Worm (Caenorhabditis elegans): ENCODE measurements around the gene ZK856.6.

DNA sequence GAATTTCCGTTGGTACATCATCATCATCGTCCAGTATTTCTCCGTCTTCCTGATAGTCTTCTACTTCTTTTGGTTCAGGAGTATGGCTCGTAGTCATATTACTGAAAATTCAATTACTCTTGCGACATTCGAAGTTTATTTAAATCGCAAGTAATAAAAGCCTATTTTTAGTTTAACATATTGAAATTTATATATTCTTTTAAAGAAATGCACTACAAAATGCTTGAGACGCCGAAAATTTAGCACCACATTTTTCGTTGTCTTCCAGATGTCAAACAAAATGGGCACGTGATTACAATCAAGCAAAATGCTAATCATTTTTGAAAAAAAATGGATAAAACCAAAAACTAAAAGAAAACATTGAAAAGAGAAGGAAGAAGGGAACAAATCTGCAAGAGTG, 13.5 kb downstream of the ZK856.6 start, which contains the start of gene zhit-3:
- TF ChIP-seq aly-1 (tag; optimal IDR thresholded peaks at IDR 0.05) (no peak), ama-1 (optimal IDR thresholded peaks at IDR 0.05) (no peak), pes-1 (GFP tag; IDR thresholded peaks at IDR 0.05) (no peak), tbx-37 (GFP tag; conservative IDR thresholded peaks at IDR 0.05) (no peak)

Data from whole organism, early embryonic.